Worm (Caenorhabditis elegans) whole organism, early embryonic: ENCODE results near the gene grk-2.

ENCODE experiments used
- B0310.2 ChIP-seq: sonication (generic microtip); optimal IDR thresholded peaks from 2 replicates; lab custom pipeline; 2016; ENCODE audit warnings: mild to moderate bottlenecking, missing genetic modification characterization, missing compliant biosample characterization
- F13C5.2 ChIP-seq: sonication (generic microtip); optimal IDR thresholded peaks from 2 replicates; lab custom pipeline; 2017; ENCODE audit warnings: mild to moderate bottlenecking, missing genetic modification characterization, inconsistent platforms, missing compliant biosample characterization
- aly-1 ChIP-seq: sonication (generic microtip); optimal IDR thresholded peaks from 2 replicates; lab custom pipeline; 2016; ENCODE audit warnings: missing genetic modification characterization, missing compliant biosample characterization
- ama-1 ChIP-seq: fragments of 150-350 bp; optimal IDR thresholded peaks from 2 replicates; lab custom pipeline; 2014
- ceh-13 ChIP-seq: fragments of 200-800 bp; sonication (Bioruptor generic); optimal IDR thresholded peaks from 2 replicates; lab custom pipeline; 2018; ENCODE audit warnings: mild to moderate bottlenecking, missing genetic modification characterization, missing compliant biosample characterization
- ceh-36 ChIP-seq: sonication (generic microtip); optimal IDR thresholded peaks from 2 replicates; lab custom pipeline; 2016; ENCODE audit warnings: missing genetic modification characterization, inconsistent platforms, missing compliant biosample characterization
- ets-7 ChIP-seq: sonication (generic microtip); optimal IDR thresholded peaks from 2 replicates; lab custom pipeline; 2016; ENCODE audit warnings: missing genotype, missing genetic modification characterization, missing compliant biosample characterization
- flt-1 ChIP-seq: fragments of 200-800 bp; sonication (Bioruptor generic); IDR thresholded peaks from 2 replicates; pipeline ENCODE4 v1.3.6; 2022; ENCODE audit warnings: missing genetic modification characterization, missing compliant biosample characterization
- hnd-1 ChIP-seq: sonication (generic microtip); optimal IDR thresholded peaks from 2 replicates; lab custom pipeline; 2016; ENCODE audit warnings: missing genetic modification characterization, missing compliant biosample characterization
- pes-1 ChIP-seq: fragments of 200-800 bp; sonication (Bioruptor generic); IDR thresholded peaks from 2 replicates; pipeline ENCODE4 v1.3.6; 2022; ENCODE audit warnings: missing genetic modification reagents, missing genetic modification characterization, missing compliant biosample characterization
- sea-1 ChIP-seq: fragments of 200-800 bp; sonication (Bioruptor generic); conservative IDR thresholded peaks from 2 replicates; pipeline ENCODE4 v1.3.6; 2022; ENCODE audit warnings: missing genetic modification characterization, missing compliant biosample characterization
- tbx-11 ChIP-seq: fragments of 200-800 bp; sonication (Bioruptor generic); IDR thresholded peaks from 2 replicates; pipeline ENCODE4 v1.3.6; 2022; ENCODE audit warnings: missing genetic modification characterization, missing compliant biosample characterization
- tbx-37 ChIP-seq: fragments of 200-800 bp; sonication (Bioruptor generic); conservative IDR thresholded peaks from 2 replicates; pipeline ENCODE4 v1.3.6; 2022; ENCODE audit warnings: missing genetic modification reagents, missing genetic modification characterization, missing compliant biosample characterization
- tra-4 ChIP-seq: sonication (generic microtip); optimal IDR thresholded peaks from 2 replicates; lab custom pipeline; 2017; ENCODE audit warnings: missing genetic modification characterization, missing compliant biosample characterization

ce11 chrIII:627838-628237, 48.1 kb upstream of the grk-2 start, which contains the start of gene T19C3.5:
- no peak for TF ChIP-seq hnd-1
- TF ChIP-seq ama-1 (lab: Kevin White, UChicago), result no peak
- TF ChIP-seq tbx-37, result no peak
- no peak for TF ChIP-seq sea-1
- TF ChIP-seq tbx-11 (GFP tag; lab: Robert Waterston, UW), result no peak
- TF ChIP-seq flt-1 (GFP tag; lab: Robert Waterston, UW), result no peak
- no peak for TF ChIP-seq tra-4 (tag; lab: Kevin White, UChicago)
- no peak for TF ChIP-seq aly-1 (tag; lab: Kevin White, UChicago)
- TF ChIP-seq B0310.2 (tag; lab: Kevin White, UChicago), result no peak
- no peak for TF ChIP-seq ceh-13 (GFP tag; lab: Kevin White, UChicago)
- no peak for TF ChIP-seq ets-7 (tag; lab: Kevin White, UChicago)
- no peak for TF ChIP-seq F13C5.2 (tag; lab: Kevin White, UChicago)
- TF ChIP-seq pes-1 (GFP tag; lab: Robert Waterston, UW), result no peak
- TF ChIP-seq ceh-36 (tag; lab: Kevin White, UChicago), result no peak
